Worm (Caenorhabditis elegans) whole organism, young adult: ENCODE results near the gene F11G11.5.
"Not testable (repeated sequence)": the region's sequence is repeated elsewhere in the genome, so short reads cannot be mapped to it uniquely, and the experiment has no call there.

Experiments
- D2030.7 ChIP-seq: fragments of 200-800 bp; sonication (Bioruptor generic); IDR thresholded peaks from 2 replicates; pipeline ENCODE4 v1.3.6; 2022; ENCODE audit warnings: missing genetic modification reagents, missing genetic modification characterization, missing compliant biosample characterization
- F33H1.4 ChIP-seq: fragments of 200-800 bp; sonication (Bioruptor generic); IDR thresholded peaks from 2 replicates; pipeline ENCODE4 v1.3.6; 2022; ENCODE audit warnings: missing genetic modification reagents, missing genetic modification characterization, missing compliant biosample characterization
- F39B2.1 ChIP-seq: fragments of 200-800 bp; sonication (Bioruptor generic); IDR thresholded peaks from 2 replicates; pipeline ENCODE4 v1.3.6; 2022; ENCODE audit warnings: missing genetic modification reagents, missing genetic modification characterization, missing compliant biosample characterization
- K12H6.12 ChIP-seq: fragments of 200-800 bp; sonication (Bioruptor generic); optimal IDR thresholded peaks from 2 replicates; lab custom pipeline; 2018; ENCODE audit warnings: mild to moderate bottlenecking, missing genetic modification characterization, missing compliant biosample characterization
- Y56A3A.18 ChIP-seq: fragments of 200-800 bp; sonication (Bioruptor generic); IDR thresholded peaks from 2 replicates; pipeline ENCODE4 v1.3.6; 2022; ENCODE audit warnings: missing genetic modification reagents, missing genetic modification characterization, missing compliant biosample characterization
- ZK185.1 ChIP-seq: sonication (generic microtip); optimal IDR thresholded peaks from 2 replicates; lab custom pipeline; 2016; ENCODE audit warnings: mild to moderate bottlenecking, missing genetic modification characterization, missing compliant biosample characterization; ENCODE audit not compliant: poor library complexity, severe bottlenecking
- atf-7 ChIP-seq: sonication (generic microtip); optimal IDR thresholded peaks from 2 replicates; lab custom pipeline; 2017; ENCODE audit warnings: mild to moderate bottlenecking, missing genetic modification characterization, missing compliant biosample characterization
- bed-2 ChIP-seq: fragments of 200-800 bp; sonication (Bioruptor generic); IDR thresholded peaks from 2 replicates; pipeline ENCODE4 v1.3.6; 2022; ENCODE audit warnings: missing genetic modification reagents, missing genetic modification characterization, missing compliant biosample characterization
- ccch-3 ChIP-seq: fragments of 200-800 bp; sonication (Bioruptor generic); optimal IDR thresholded peaks from 2 replicates; lab custom pipeline; 2018; ENCODE audit warnings: mild to moderate bottlenecking, missing genetic modification characterization, missing compliant biosample characterization
- ceh-40 ChIP-seq: fragments of 200-800 bp; sonication (Bioruptor generic); IDR thresholded peaks from 2 replicates; pipeline ENCODE4 v1.3.6; 2022; ENCODE audit warnings: missing genetic modification characterization, missing compliant biosample characterization
- die-1 ChIP-seq: sonication (generic microtip); optimal IDR thresholded peaks from 2 replicates; lab custom pipeline; 2016; ENCODE audit warnings: missing genotype, mild to moderate bottlenecking, missing genetic modification characterization, missing compliant biosample characterization
- dox-1 ChIP-seq: fragments of 200-800 bp; sonication (Bioruptor generic); IDR thresholded peaks from 2 replicates; pipeline ENCODE4 v1.3.6; 2022; ENCODE audit warnings: missing genetic modification reagents, missing genetic modification characterization, missing compliant biosample characterization
- efl-1 ChIP-seq: fragments of 150-350 bp; optimal IDR thresholded peaks from 2 replicates; lab custom pipeline; 2014; ENCODE audit warnings: missing biosample characterization, missing genetic modification reagents, missing genetic modification characterization
- egl-44 ChIP-seq: fragments of 200-800 bp; sonication (Bioruptor generic); IDR thresholded peaks from 2 replicates; pipeline ENCODE4 v1.3.6; 2022; ENCODE audit warnings: missing genetic modification reagents, missing genetic modification characterization, missing compliant biosample characterization
- ekl-4 ChIP-seq: fragments of 200-800 bp; sonication (Bioruptor generic); IDR thresholded peaks from 2 replicates; pipeline ENCODE4 v1.3.6; 2022; ENCODE audit warnings: missing genetic modification reagents, missing genetic modification characterization, missing compliant biosample characterization
- fkh-3 ChIP-seq: sonication (generic microtip); optimal IDR thresholded peaks from 2 replicates; lab custom pipeline; 2016; ENCODE audit warnings: mild to moderate bottlenecking, missing genetic modification characterization, missing compliant biosample characterization
- hlh-26 ChIP-seq: fragments of 200-800 bp; sonication (Bioruptor generic); conservative IDR thresholded peaks from 2 replicates; pipeline ENCODE4 v1.3.6; 2022; ENCODE audit warnings: missing genetic modification reagents, missing genetic modification characterization, missing compliant biosample characterization
- hmg-20 ChIP-seq: fragments of 200-800 bp; sonication (Bioruptor generic); IDR thresholded peaks from 2 replicates; pipeline ENCODE4 v1.3.6; 2022; ENCODE audit warnings: missing genetic modification reagents, missing genetic modification characterization, missing compliant biosample characterization
- let-526 ChIP-seq: fragments of 200-800 bp; sonication (Bioruptor generic); IDR thresholded peaks from 2 replicates; pipeline ENCODE4 v1.3.6; 2022; ENCODE audit warnings: missing genetic modification reagents, missing genetic modification characterization, missing compliant biosample characterization
- lin-40 ChIP-seq: sonication (generic microtip); optimal IDR thresholded peaks from 2 replicates; lab custom pipeline; 2016; ENCODE audit warnings: missing genetic modification characterization, mild to moderate bottlenecking, missing compliant biosample characterization, missing genotype, missing genetic modification reagents
- lin-54 ChIP-seq: fragments of 200-800 bp; sonication (Bioruptor generic); optimal IDR thresholded peaks from 2 replicates; lab custom pipeline; 2018; ENCODE audit warnings: mild to moderate bottlenecking, missing genetic modification characterization, missing compliant biosample characterization
- lsl-1 ChIP-seq: fragments of 200-800 bp; sonication (Bioruptor generic); optimal IDR thresholded peaks from 2 replicates; lab custom pipeline; 2018; ENCODE audit warnings: mild to moderate bottlenecking, missing genetic modification characterization, moderate library complexity, missing compliant biosample characterization
- madf-10 ChIP-seq: sonication (generic microtip); optimal IDR thresholded peaks from 2 replicates; lab custom pipeline; 2016; ENCODE audit warnings: mild to moderate bottlenecking, missing genetic modification characterization, missing compliant biosample characterization
- madf-3 ChIP-seq: fragments of 200-800 bp; sonication (Bioruptor generic); IDR thresholded peaks from 2 replicates; pipeline ENCODE4 v1.3.6; 2022; ENCODE audit warnings: missing genetic modification reagents, missing genetic modification characterization, missing compliant biosample characterization
- madf-6 ChIP-seq: fragments of 200-800 bp; sonication (Bioruptor generic); IDR thresholded peaks from 2 replicates; pipeline ENCODE4 v1.3.6; 2022; ENCODE audit warnings: missing genetic modification reagents, missing genetic modification characterization, missing compliant biosample characterization
- mel-28 ChIP-seq: sonication (generic microtip); optimal IDR thresholded peaks from 2 replicates; lab custom pipeline; 2016; ENCODE audit warnings: borderline replicate concordance, mild to moderate bottlenecking, missing genetic modification characterization, missing compliant biosample characterization
- mxl-1 ChIP-seq: sonication (generic microtip); optimal IDR thresholded peaks from 2 replicates; lab custom pipeline; 2016; ENCODE audit warnings: missing genetic modification characterization, missing compliant biosample characterization
- nfya-2 ChIP-seq: fragments of 200-800 bp; sonication (Bioruptor generic); IDR thresholded peaks from 2 replicates; pipeline ENCODE4 v1.3.6; 2022; ENCODE audit warnings: missing genetic modification reagents, missing genetic modification characterization, missing compliant biosample characterization
- nhr-120 ChIP-seq: fragments of 200-800 bp; sonication (Bioruptor generic); IDR thresholded peaks from 2 replicates; pipeline ENCODE4 v1.3.6; 2022; ENCODE audit warnings: missing genetic modification characterization, missing compliant biosample characterization
- nhr-80 ChIP-seq: sonication (generic microtip); optimal IDR thresholded peaks from 2 replicates; lab custom pipeline; 2016; ENCODE audit warnings: missing genetic modification characterization, missing compliant biosample characterization
- nhr-90 ChIP-seq: sonication (generic microtip); optimal IDR thresholded peaks from 2 replicates; lab custom pipeline; 2016; ENCODE audit warnings: missing genotype, mild to moderate bottlenecking, missing genetic modification characterization, missing compliant biosample characterization
- pbrm-1 ChIP-seq: fragments of 200-800 bp; sonication (Bioruptor generic); IDR thresholded peaks from 2 replicates; pipeline ENCODE4 v1.3.6; 2022; ENCODE audit warnings: missing genetic modification reagents, missing genetic modification characterization, missing compliant biosample characterization
- repo-1 ChIP-seq: sonication (generic microtip); optimal IDR thresholded peaks from 2 replicates; lab custom pipeline; 2017; ENCODE audit warnings: mild to moderate bottlenecking, missing genetic modification characterization, missing compliant biosample characterization
- sdz-38 ChIP-seq: sonication (generic microtip); optimal IDR thresholded peaks from 2 replicates; lab custom pipeline; 2016; ENCODE audit warnings: missing genotype, missing genetic modification characterization, missing compliant biosample characterization
- snpc-1.3 ChIP-seq: sonication (generic microtip); optimal IDR thresholded peaks from 2 replicates; lab custom pipeline; 2017; ENCODE audit warnings: missing genetic modification characterization, mild to moderate bottlenecking, missing compliant biosample characterization, antibody characterized with exemption, moderate library complexity, missing genotype, missing genetic modification reagents; ENCODE audit not compliant: insufficient read depth
- snpc-3.4 ChIP-seq: sonication (generic microtip); optimal IDR thresholded peaks from 2 replicates; lab custom pipeline; 2017; ENCODE audit warnings: missing genetic modification characterization, mild to moderate bottlenecking, missing compliant biosample characterization, antibody characterized with exemption, moderate library complexity, missing genotype, missing genetic modification reagents
- tbp1 ChIP-seq: fragments of 200-800 bp; sonication (Bioruptor generic); optimal IDR thresholded peaks from 2 replicates; lab custom pipeline; 2018; ENCODE audit warnings: mild to moderate bottlenecking, missing genetic modification characterization, missing compliant biosample characterization
- tlf-1 ChIP-seq: fragments of 200-800 bp; sonication (Bioruptor generic); optimal IDR thresholded peaks from 2 replicates; lab custom pipeline; 2018; ENCODE audit warnings: mild to moderate bottlenecking, missing genetic modification characterization, missing compliant biosample characterization
- unc-130 ChIP-seq: sonication (generic microtip); optimal IDR thresholded peaks from 2 replicates; lab custom pipeline; 2016; ENCODE audit warnings: missing genetic modification reagents, missing genetic modification characterization, missing compliant biosample characterization
- ztf-22 ChIP-seq: fragments of 200-800 bp; sonication (Bioruptor generic); optimal IDR thresholded peaks from 2 replicates; lab custom pipeline; 2018; ENCODE audit warnings: mild to moderate bottlenecking, missing genetic modification characterization, moderate library complexity, missing compliant biosample characterization
- ztf-26 ChIP-seq: sonication (generic microtip); optimal IDR thresholded peaks from 2 replicates; lab custom pipeline; 2017; ENCODE audit warnings: missing genetic modification characterization, missing compliant biosample characterization

The F11G11.5 gene

DNA sequence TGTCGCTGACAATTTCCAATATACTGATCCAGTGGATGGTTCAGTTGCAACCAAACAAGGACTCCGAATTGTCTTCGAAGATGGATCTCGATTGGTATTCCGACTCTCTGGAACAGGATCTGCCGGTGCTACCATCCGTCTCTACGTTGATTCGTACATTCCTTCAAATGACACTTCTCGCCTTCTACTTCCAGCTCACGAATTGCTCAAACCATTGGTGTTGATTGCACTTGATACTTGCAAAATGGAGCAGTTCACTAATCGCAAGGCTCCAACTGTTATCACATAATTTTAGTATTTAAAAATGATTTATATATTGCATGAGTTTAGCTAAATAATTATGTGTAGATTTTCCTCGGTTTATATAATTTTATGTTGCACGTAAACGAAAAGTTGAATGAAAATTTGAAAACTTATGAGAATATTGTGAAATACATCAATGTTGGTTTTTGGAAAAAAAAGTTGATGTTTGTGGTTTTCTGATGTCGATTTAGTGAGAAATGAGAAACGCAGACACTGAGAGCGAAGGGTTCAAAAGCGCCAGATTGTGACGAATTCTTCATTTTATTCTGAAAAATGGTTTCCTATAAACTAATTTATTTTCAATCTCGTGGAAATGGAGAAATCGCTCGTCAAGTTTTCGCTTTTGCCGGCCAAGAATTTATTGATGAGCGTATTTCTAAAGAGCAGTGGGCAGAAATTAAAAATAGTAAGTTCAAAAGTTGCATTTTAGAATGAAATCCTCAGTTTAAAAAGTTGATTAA, 33.5 kb downstream of the F11G11.5 start, which contains the start of gene gst-9 (continued):
- TF ChIP-seq unc-130 (GFP tag; lab: Kevin White, UChicago) (no peak), ZK185.1 (peak; percentile 0), fkh-3 (tag; lab: Kevin White, UChicago) (no peak), madf-10 (peak; percentile 6), let-526 (GFP tag; lab: Robert Waterston, UW) (no peak), pbrm-1 (GFP tag; lab: Robert Waterston, UW) (0 out of 2 replicates have a peak, but pooled peaks have one; percentile 53), ceh-40 (GFP tag; lab: Robert Waterston, UW) (0 out of 2 replicates have a peak, but pooled peaks have one; percentile 13), ekl-4 (peak; percentile 71; the same call in 1 of the 2 replicates), Y56A3A.18 (peak; percentile 76), ztf-22 (GFP tag; lab: Kevin White, UChicago) (peak; percentile 62), tbp1 (peak; percentile 52), tlf-1 (GFP tag; lab: Kevin White, UChicago) (peak; percentile 80), lin-40 (tag; lab: Kevin White, UChicago) (peak; percentile 44), nhr-90 (tag; lab: Kevin White, UChicago) (peak; percentile 36)
- TF ChIP-seq, all 124 proteins: peak for 38

DNA sequence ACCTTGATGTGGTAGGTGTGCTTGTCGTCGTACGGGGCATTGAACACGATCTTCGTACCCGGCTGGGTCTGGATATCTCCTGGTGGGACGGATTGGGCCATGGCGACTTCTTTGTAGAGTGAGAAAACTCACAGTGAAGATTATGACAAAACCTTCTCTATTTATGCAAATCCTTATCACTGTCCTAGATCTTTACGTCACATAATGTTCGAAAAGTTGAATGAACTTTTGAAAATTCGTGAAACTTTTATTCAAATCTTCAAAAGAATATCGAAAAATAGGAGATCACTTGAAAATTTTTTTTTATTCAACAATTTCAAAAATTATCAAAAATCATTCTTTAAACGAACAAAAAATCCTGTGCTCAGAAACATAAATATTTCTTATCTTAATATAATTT, 34.9 kb downstream of the F11G11.5 start, which contains the start of gene msp-33:
TSS of gene msp-33 (minus strand) at position 101 of the 400 bp plus-strand sequence.
- TF ChIP-seq nhr-120 (GFP tag; lab: Robert Waterston, UW) (0 out of 2 replicates have a peak, but pooled peaks have one; percentile 66), nfya-2 (GFP tag; lab: Robert Waterston, UW) (no peak), snpc-3.4 (no peak)

DNA sequence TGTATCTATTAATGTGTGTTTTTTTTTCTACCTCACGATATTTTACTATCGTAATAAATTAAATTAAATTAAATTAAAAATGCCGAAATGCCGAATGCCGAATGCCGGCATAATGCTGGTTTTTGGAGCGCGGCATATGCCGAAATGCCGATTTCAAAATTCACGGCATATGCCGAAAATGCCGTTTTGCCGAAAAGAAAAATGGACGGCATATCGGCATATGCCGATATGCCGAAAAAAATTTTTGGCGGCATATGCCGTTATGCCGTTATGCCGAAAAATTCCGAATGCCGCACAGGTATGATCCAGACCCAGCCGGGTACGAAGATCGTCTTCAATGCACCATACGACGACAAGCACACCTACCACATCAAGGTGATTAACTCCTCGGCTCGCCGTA, 40.8 kb downstream of the F11G11.5 start, which contains the start of gene msp-32:
TSS of gene msp-32 (plus strand) at position 301 of the 400 bp plus-strand sequence.
- TF ChIP-seq dox-1; K12H6.12 (tag; lab: Kevin White, UChicago); D2030.7 (GFP tag; lab: Robert Waterston, UW): not testable (repeated sequence)

DNA sequence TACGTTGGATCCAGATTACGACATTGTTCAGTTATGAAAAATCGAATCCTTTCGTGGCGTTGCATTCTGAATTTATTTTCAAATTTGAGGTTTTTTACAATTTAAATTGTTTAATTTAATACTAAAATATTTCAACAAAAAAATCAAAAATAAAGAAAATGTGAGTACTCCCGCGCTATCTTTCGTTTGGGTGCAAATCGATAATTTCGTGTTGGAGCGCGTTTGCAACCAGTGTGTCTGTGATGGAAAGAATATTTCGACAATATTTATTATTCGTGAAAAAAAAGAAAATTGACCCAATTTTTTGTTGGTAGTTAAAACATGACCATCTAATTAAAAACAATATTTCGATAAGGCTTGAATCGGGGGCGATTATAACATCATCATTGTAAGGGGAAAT, 44.3 kb downstream of the F11G11.5 start, which contains the start of gene R05F9.9:
TSS of gene R05F9.9 (minus strand) at position 66 of the 400 bp plus-strand sequence.
- TF ChIP-seq madf-3 (0 out of 2 replicates have a peak, but pooled peaks have one; percentile 1), ztf-26 (peak; percentile 37), nhr-90 (tag; lab: Kevin White, UChicago) (peak; percentile 10), efl-1 (peak; percentile 39), sdz-38 (no peak), hlh-26 (no peak), ccch-3 (GFP tag; lab: Kevin White, UChicago) (no peak), tlf-1 (GFP tag; lab: Kevin White, UChicago) (peak; percentile 8), die-1 (tag; lab: Kevin White, UChicago) (no peak), repo-1 (peak; percentile 56), madf-6 (peak; percentile 51), ZK185.1 (peak; percentile 37), lsl-1 (peak; percentile 25), hmg-20 (GFP tag; lab: Robert Waterston, UW) (no peak), tbp1 (peak; percentile 43), madf-10 (peak; percentile 21), atf-7 (tag; lab: Kevin White, UChicago) (peak; percentile 46), lin-40 (tag; lab: Kevin White, UChicago) (peak; percentile 8), snpc-1.3 (tag; lab: Kevin White, UChicago) (peak; percentile 8), F33H1.4 (peak; percentile 6; the same call in 1 of the 2 replicates), egl-44 (GFP tag; lab: Robert Waterston, UW) (no peak), mel-28 (no peak), bed-2 (GFP tag; lab: Robert Waterston, UW) (no peak), mxl-1 (tag; lab: Kevin White, UChicago) (peak; percentile 27), F39B2.1 (GFP tag; lab: Robert Waterston, UW) (0 out of 2 replicates have a peak, but pooled peaks have one; percentile 15), pbrm-1 (GFP tag; lab: Robert Waterston, UW) (no peak), nhr-80 (peak; percentile 17), lin-54 (GFP tag; lab: Kevin White, UChicago) (peak; percentile 59)
